Worm (Caenorhabditis elegans) whole organism, mixed stage, embryonic: ENCODE measurements around the gene Y39F10A.6.

ENCODE experiments used
- M03D4.4 ChIP-seq: sonication (generic microtip); optimal IDR thresholded peaks from 2 replicates; lab custom pipeline; 2017; ENCODE audit warnings: mild to moderate bottlenecking, missing genetic modification characterization, missing compliant biosample characterization
- bed-3 ChIP-seq: fragments of 200-800 bp; sonication (Bioruptor generic); optimal IDR thresholded peaks from 3 replicates; lab custom pipeline; 2018; ENCODE audit warnings: mild to moderate bottlenecking, missing genetic modification characterization, moderate library complexity, missing compliant biosample characterization
- blmp-1 ChIP-seq: fragments of 150-350 bp; optimal IDR thresholded peaks from 2 replicates; lab custom pipeline; 2014; ENCODE audit warnings: missing biosample characterization, missing genetic modification characterization
- ceh-39 ChIP-seq: fragments of 150-350 bp; optimal IDR thresholded peaks from 2 replicates; lab custom pipeline; 2014; ENCODE audit warnings: missing biosample characterization, missing genetic modification characterization
- ceh-43 ChIP-seq: fragments of 200-800 bp; sonication (Bioruptor generic); optimal IDR thresholded peaks from 2 replicates; lab custom pipeline; 2018; ENCODE audit warnings: mild to moderate bottlenecking, missing genetic modification characterization, moderate library complexity, missing compliant biosample characterization
- ces-1 ChIP-seq: fragments of 150-350 bp; optimal IDR thresholded peaks from 2 replicates; lab custom pipeline; 2014; ENCODE audit warnings: missing biosample characterization, missing genetic modification reagents, missing genetic modification characterization
- cnd-1 ChIP-seq: fragments of 200-800 bp; sonication (Bioruptor generic); optimal IDR thresholded peaks from 2 replicates; lab custom pipeline; 2018; ENCODE audit warnings: mild to moderate bottlenecking, missing genetic modification characterization, missing compliant biosample characterization
- drap-1 ChIP-seq: fragments of 200-800 bp; sonication (Bioruptor generic); optimal IDR thresholded peaks from 3 replicates; lab custom pipeline; 2018; ENCODE audit warnings: mild to moderate bottlenecking, missing genetic modification characterization, missing compliant biosample characterization
- elt-3 ChIP-seq: fragments of 150-350 bp; optimal IDR thresholded peaks from 2 replicates; lab custom pipeline; 2014; ENCODE audit warnings: missing biosample characterization, missing genetic modification characterization
- flh-1 ChIP-seq: fragments of 200-800 bp; sonication (Bioruptor generic); optimal IDR thresholded peaks from 2 replicates; lab custom pipeline; 2018; ENCODE audit warnings: mild to moderate bottlenecking, missing genetic modification characterization, moderate library complexity, missing compliant biosample characterization
- ham-2 ChIP-seq: fragments of 200-800 bp; sonication (Bioruptor generic); optimal IDR thresholded peaks from 2 replicates; lab custom pipeline; 2018; ENCODE audit warnings: mild to moderate bottlenecking, missing genetic modification characterization, missing compliant biosample characterization
- hlh-1 ChIP-seq: fragments of 150-350 bp; optimal IDR thresholded peaks from 2 replicates; lab custom pipeline; 2014; ENCODE audit warnings: missing biosample characterization, missing genetic modification reagents, missing genetic modification characterization
- lin-13 ChIP-seq: fragments of 150-350 bp; optimal IDR thresholded peaks from 2 replicates; lab custom pipeline; 2014; ENCODE audit warnings: missing biosample characterization, missing genetic modification characterization
- lsy-2 ChIP-seq: fragments of 150-350 bp; optimal IDR thresholded peaks from 2 replicates; lab custom pipeline; 2014; ENCODE audit warnings: missing biosample characterization, missing genetic modification characterization
- mab-5 ChIP-seq: fragments of 150-350 bp; optimal IDR thresholded peaks from 2 replicates; lab custom pipeline; 2014; ENCODE audit warnings: missing biosample characterization, missing genetic modification characterization
- mep-1 ChIP-seq: fragments of 150-350 bp; optimal IDR thresholded peaks from 2 replicates; lab custom pipeline; 2017; ENCODE audit warnings: missing biosample characterization, missing genetic modification reagents, missing genetic modification characterization, inconsistent platforms
- mls-2 ChIP-seq: sonication (generic microtip); optimal IDR thresholded peaks from 2 replicates; lab custom pipeline; 2016; ENCODE audit warnings: mild to moderate bottlenecking, missing genetic modification characterization, moderate library complexity, missing compliant biosample characterization
- nhr-12 ChIP-seq: fragments of 150-350 bp; optimal IDR thresholded peaks from 2 replicates; lab custom pipeline; 2014; ENCODE audit warnings: missing biosample characterization, missing genetic modification characterization
- nhr-2 ChIP-seq: fragments of 150-350 bp; optimal IDR thresholded peaks from 2 replicates; lab custom pipeline; 2014; ENCODE audit warnings: missing biosample characterization, missing genetic modification characterization
- nhr-237 ChIP-seq: fragments of 150-350 bp; optimal IDR thresholded peaks from 2 replicates; lab custom pipeline; 2014; ENCODE audit warnings: missing biosample characterization, missing genetic modification characterization
- nhr-28 ChIP-seq: fragments of 150-350 bp; optimal IDR thresholded peaks from 2 replicates; lab custom pipeline; 2014; ENCODE audit warnings: missing biosample characterization, missing genetic modification characterization
- nhr-76 ChIP-seq: sonication (generic microtip); optimal IDR thresholded peaks from 2 replicates; lab custom pipeline; 2017; ENCODE audit warnings: missing biosample characterization, missing genetic modification characterization
- pha-4 ChIP-seq: fragments of 150-350 bp; optimal IDR thresholded peaks from 2 replicates; lab custom pipeline; 2018; ENCODE audit warnings: missing biosample characterization, missing genetic modification reagents, missing genetic modification characterization
- snpc-4 ChIP-seq: fragments of 150-350 bp; optimal IDR thresholded peaks from 2 replicates; lab custom pipeline; 2014; ENCODE audit warnings: missing biosample characterization, missing genetic modification characterization
- sptf-1 ChIP-seq: sonication (generic microtip); optimal IDR thresholded peaks from 2 replicates; lab custom pipeline; 2017; ENCODE audit warnings: mild to moderate bottlenecking, missing genetic modification characterization, moderate library complexity, missing compliant biosample characterization
- tbx-8 ChIP-seq: fragments of 200-800 bp; sonication (Bioruptor generic); optimal IDR thresholded peaks from 2 replicates; lab custom pipeline; 2018; ENCODE audit warnings: mild to moderate bottlenecking, missing genetic modification characterization, moderate library complexity, missing compliant biosample characterization
- unc-120 ChIP-seq: sonication (generic microtip); optimal IDR thresholded peaks from 2 replicates; lab custom pipeline; 2017; ENCODE audit warnings: missing genetic modification characterization, missing compliant biosample characterization; ENCODE audit not compliant: poor library complexity, severe bottlenecking
- unc-39 ChIP-seq: fragments of 150-350 bp; optimal IDR thresholded peaks from 2 replicates; lab custom pipeline; 2014; ENCODE audit warnings: missing biosample characterization, missing genetic modification characterization
- unc-62 ChIP-seq: fragments of 150-350 bp; optimal IDR thresholded peaks from 2 replicates; lab custom pipeline; 2014; ENCODE audit warnings: missing biosample characterization, missing genetic modification reagents, missing genetic modification characterization
- zip-8 ChIP-seq: fragments of 150-350 bp; optimal IDR thresholded peaks from 2 replicates; lab custom pipeline; 2014; ENCODE audit warnings: missing biosample characterization, missing genetic modification characterization
- ztf-11 ChIP-seq: fragments of 150-350 bp; optimal IDR thresholded peaks from 2 replicates; lab custom pipeline; 2014; ENCODE audit warnings: missing biosample characterization, missing genetic modification characterization

The Y39F10A.6 gene

ce11 chrII:799700-800099 is 16.3 kb upstream of the Y39F10A.6 start, which contains the start of gene F46F5.14:
Gene F46F5.14, plus strand, starts transcription at chrII:800000.
- TF ChIP-seq cnd-1 (tag; lab: Kevin White, UChicago) (no peak), drap-1 (GFP tag; lab: Kevin White, UChicago) (no peak), blmp-1 (no peak), nhr-237 (tag; lab: Kevin White, UChicago) (no peak), bed-3 (GFP tag; lab: Kevin White, UChicago) (no peak), ham-2 (GFP tag; lab: Kevin White, UChicago) (no peak), ztf-11 (no peak)

DNA sequence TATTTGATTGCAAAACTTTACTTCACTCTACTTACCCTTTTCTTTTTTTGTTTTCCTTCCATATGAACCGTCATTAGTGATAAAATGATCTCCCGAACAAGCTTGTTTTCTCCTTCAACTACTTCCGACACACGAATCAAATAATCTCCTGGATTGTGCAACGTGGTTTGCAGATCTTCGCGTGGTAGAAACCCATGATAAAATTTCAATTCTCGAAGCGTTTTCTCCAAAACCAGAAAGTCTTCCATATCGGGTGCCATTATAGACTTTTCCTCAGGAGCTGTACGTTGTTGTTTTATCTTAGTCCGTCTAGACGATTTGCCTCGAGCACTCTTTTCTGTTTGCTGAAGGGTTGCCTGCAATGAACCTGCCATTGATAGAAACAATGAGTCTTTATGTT is 14.0 kb upstream of the Y39F10A.6 start:
- TF ChIP-seq unc-39 (no peak), sptf-1 (tag; lab: Kevin White, UChicago) (no peak), nhr-76 (no peak)

DNA sequence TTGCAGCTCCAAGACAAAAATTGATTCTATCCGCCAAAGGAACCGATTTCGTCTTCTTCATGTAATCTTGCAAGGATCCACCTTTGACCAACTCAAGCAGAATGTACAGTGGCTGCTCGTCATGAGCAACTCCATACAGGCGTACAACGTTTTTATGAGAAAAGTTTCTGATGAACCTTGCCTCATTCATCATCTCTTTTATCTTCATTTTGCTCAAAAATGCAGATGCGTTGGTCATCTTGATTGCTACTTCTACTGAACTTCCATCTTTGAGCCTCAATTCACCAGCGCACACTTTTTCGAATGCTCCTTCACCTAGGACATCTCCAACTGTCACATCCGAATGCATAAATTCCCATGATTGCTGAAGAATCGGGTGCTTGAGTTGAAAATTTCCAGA is 13.5 kb upstream of the Y39F10A.6 start:
- no peak for TF ChIP-seq cnd-1 (tag; lab: Kevin White, UChicago)
- TF ChIP-seq zip-8, result no peak
- no peak for TF ChIP-seq blmp-1
- TF ChIP-seq snpc-4 (tag; lab: Kevin White, UChicago), result no peak
- TF ChIP-seq unc-120 (tag; lab: Kevin White, UChicago), result no peak

ce11 chrII:791828-792227 is 8.4 kb upstream of the Y39F10A.6 start, which contains the start of gene F46F5.1:
Gene F46F5.1, minus strand, starts transcription at chrII:791928.
- TF ChIP-seq ceh-43 (no peak), blmp-1 (no peak), lsy-2 (no peak), nhr-76 (no peak), unc-39 (no peak), ces-1 (GFP tag; lab: Kevin White, UChicago) (no peak), flh-1 (GFP tag; lab: Kevin White, UChicago) (no peak), nhr-237 (tag; lab: Kevin White, UChicago) (no peak), snpc-4 (tag; lab: Kevin White, UChicago) (no peak), pha-4 (tag; lab: Kevin White, UChicago) (no peak)

DNA sequence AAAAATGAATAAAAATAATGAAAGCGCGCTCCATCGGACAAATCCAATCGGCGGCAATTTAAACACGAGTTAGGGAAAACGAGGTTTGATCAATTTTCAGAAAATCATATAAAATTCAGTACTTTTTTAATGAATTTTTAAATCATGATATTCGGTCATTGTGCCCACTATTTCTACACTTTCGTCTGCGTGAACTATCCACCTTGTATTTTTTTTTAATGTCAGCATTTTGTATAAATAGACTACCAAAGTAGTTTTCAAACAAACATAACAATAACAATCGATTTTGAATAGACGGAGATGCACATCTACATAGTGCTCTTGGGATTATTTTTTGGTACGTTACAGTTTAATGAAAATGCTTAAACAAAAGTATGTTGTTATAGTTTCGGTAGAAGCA is 4.7 kb upstream of the Y39F10A.6 start, which contains the start of gene F46F5.15:
Gene F46F5.15 (plus strand): TSS at position 301 of the 400 bp plus-strand sequence.
- TF ChIP-seq bed-3 (GFP tag; lab: Kevin White, UChicago) (no peak), nhr-28 (tag; lab: Kevin White, UChicago) (no peak), ztf-11 (no peak), zip-8 (no peak), lin-13 (tag; lab: Kevin White, UChicago) (no peak), mab-5 (tag; lab: Kevin White, UChicago) (no peak), ceh-39 (no peak), flh-1 (GFP tag; lab: Kevin White, UChicago) (no peak), nhr-76 (no peak), nhr-237 (tag; lab: Kevin White, UChicago) (no peak), nhr-12 (tag; lab: Kevin White, UChicago) (no peak), mep-1 (tag; lab: Kevin White, UChicago) (no peak), tbx-8 (GFP tag; lab: Kevin White, UChicago) (no peak), mls-2 (tag; lab: Kevin White, UChicago) (no peak), pha-4 (tag; lab: Kevin White, UChicago) (no peak)

ce11 chrII:786938-787337 is 3.5 kb upstream of the Y39F10A.6 start, which contains the start of gene F46F5.16:
Gene F46F5.16, plus strand, starts transcription at chrII:787238.
- TF ChIP-seq unc-62 (no peak), mls-2 (tag; lab: Kevin White, UChicago) (no peak), hlh-1 (tag; lab: Kevin White, UChicago) (no peak), mep-1 (tag; lab: Kevin White, UChicago) (no peak)

ce11 chrII:782903-783302 is 529 bp downstream of the Y39F10A.6 start, which contains the start of gene Y39F10A.3:
Gene Y39F10A.3, minus strand, starts transcription at chrII:783003.
- TF ChIP-seq unc-62 (no peak), ham-2 (GFP tag; lab: Kevin White, UChicago) (no peak), lsy-2 (no peak), mab-5 (tag; lab: Kevin White, UChicago) (no peak), nhr-2 (tag; lab: Kevin White, UChicago) (no peak), sptf-1 (tag; lab: Kevin White, UChicago) (no peak), mls-2 (tag; lab: Kevin White, UChicago) (no peak), elt-3 (tag; lab: Kevin White, UChicago) (no peak), nhr-237 (tag; lab: Kevin White, UChicago) (no peak), unc-120 (tag; lab: Kevin White, UChicago) (no peak), mep-1 (tag; lab: Kevin White, UChicago) (no peak), blmp-1 (no peak), M03D4.4 (no peak), bed-3 (GFP tag; lab: Kevin White, UChicago) (no peak), tbx-8 (GFP tag; lab: Kevin White, UChicago) (no peak), zip-8 (no peak)
